Fruit fly (Drosophila melanogaster): Measurements from ENCODE around the gene CG6204.

The CG6204 gene

dm6 chr3R:24151924-24152809, 41.5 kb upstream of the CG6204 start, which contains the start of the genes p38a and CG6178 (continued):
- TF ChIP-seq gce (GFP tag; IDR thresholded peaks at IDR 0.05) (peak; percentile 90), knrl (GFP tag; IDR thresholded peaks at IDR 0.05; ENCODE audit: partially characterized antibody) (no peak), pb (GFP tag; optimal IDR thresholded peaks at IDR 0.05) (no peak), CG4404 (GFP tag; IDR thresholded peaks at IDR 0.05) (peak; percentile 88), crp (GFP tag; optimal IDR thresholded peaks at IDR 0.05) (peak; percentile 39 to 89), peb (GFP tag; IDR thresholded peaks at IDR 0.05) (peak; percentile 87), Sry-β (GFP tag; optimal IDR thresholded peaks at IDR 0.05) (peak; percentile 54), gem (tag; optimal IDR thresholded peaks at IDR 0.05) (peak; percentile 99), ara (GFP tag; IDR thresholded peaks at IDR 0.05) (peak; percentile 88), run (tag; optimal IDR thresholded peaks at IDR 0.05) (peak; percentile 96), chinmo (GFP tag; IDR thresholded peaks at IDR 0.05; ENCODE audit: partially characterized antibody) (peak; percentile 89; the same call in 3 of the 4 replicates), CG3065 (GFP tag; optimal IDR thresholded peaks at IDR 0.05) (peak; percentile 77), az2 (GFP tag; optimal IDR thresholded peaks at IDR 0.05) (peak; percentile 93), CG9876 (GFP tag; optimal IDR thresholded peaks at IDR 0.05) (peak; percentile 13), Doc3 (GFP tag; IDR thresholded peaks at IDR 0.05; ENCODE audit: partially characterized antibody) (no peak), CG7745 (tag; optimal IDR thresholded peaks at IDR 0.05) (peak; percentile 35), gro (GFP tag; optimal IDR thresholded peaks at IDR 0.05) (peak; percentile 43), gcm2 (GFP tag; optimal IDR thresholded peaks at IDR 0.05) (no peak), CG30431 (GFP tag; optimal IDR thresholded peaks at IDR 0.05) (peak; percentile 95), ash1 (GFP tag; optimal IDR thresholded peaks at IDR 0.05) (peak; percentile 48), ewg (GFP tag; optimal IDR thresholded peaks at IDR 0.05) (peak; percentile 92), CG8924 (tag; optimal IDR thresholded peaks at IDR 0.05) (peak; percentile 99), CG33213 (GFP tag; optimal IDR thresholded peaks at IDR 0.05) (peak; percentile 14), Aef1 (GFP tag; IDR thresholded peaks at IDR 0.05) (peak; percentile 97), CG2199 (GFP tag; IDR thresholded peaks at IDR 0.05) (peak; percentile 92), Asciz (GFP tag; optimal IDR thresholded peaks at IDR 0.05) (peak; percentile 97), CG10462 (GFP tag; optimal IDR thresholded peaks at IDR 0.05) (peak; percentile 82), CG4820 (GFP tag; optimal IDR thresholded peaks at IDR 0.05) (peak; percentile 91), psq (GFP tag; optimal IDR thresholded peaks at IDR 0.05) (peak; percentile 90), CG16779 (GFP tag; IDR thresholded peaks at IDR 0.05) (peak; percentile 79), Bgb (GFP tag; IDR thresholded peaks at IDR 0.05; ENCODE audit: partially characterized antibody) (peak; percentile 8; the same call in 1 of the 2 replicates), Lpt (GFP tag; optimal IDR thresholded peaks at IDR 0.05) (no peak), row (GFP tag; IDR thresholded peaks at IDR 0.05) (peak; percentile 97), CG12155 (GFP tag; optimal IDR thresholded peaks at IDR 0.05) (peak; percentile 91), Dad (GFP tag; optimal IDR thresholded peaks at IDR 0.05) (peak; percentile 42), CG17568 (GFP tag; optimal IDR thresholded peaks at IDR 0.05) (peak; percentile 81), hkb (optimal IDR thresholded peaks at IDR 0.05) (no peak), hkb (GFP tag; IDR thresholded peaks at IDR 0.05) (peak; percentile 97), CG34224 (GFP tag; IDR thresholded peaks at IDR 0.05; ENCODE audit: partially characterized antibody) (0 out of 3 replicates have a peak, but pooled peaks have one; percentile 25), HLHmδ (GFP tag; optimal IDR thresholded peaks at IDR 0.05) (no peak), onecut (GFP tag; IDR thresholded peaks at IDR 0.05) (peak; percentile 81), Atf-2 (GFP tag; optimal IDR thresholded peaks at IDR 0.05) (peak; percentile 43), Pdp1 (GFP tag; optimal IDR thresholded peaks at IDR 0.05) (peak; percentile 43 to 53), Optix (GFP tag; IDR thresholded peaks at IDR 0.05) (peak; percentile 90), exex (tag; optimal IDR thresholded peaks at IDR 0.05) (peak; percentile 89), CG11695 (GFP tag; IDR thresholded peaks at IDR 0.05) (peak; percentile 98), fu2 (GFP tag; optimal IDR thresholded peaks at IDR 0.05) (peak; percentile 62), CG2875 (GFP tag; optimal IDR thresholded peaks at IDR 0.05) (peak; percentile 89), ab (GFP tag; optimal IDR thresholded peaks at IDR 0.05) (no peak)
